Worm (Caenorhabditis elegans) whole organism, early embryonic: ENCODE data around the gene aak-1.

ENCODE experiments used
- B0310.2 ChIP-seq: sonication (generic microtip); optimal IDR thresholded peaks from 2 replicates; lab custom pipeline; 2016; ENCODE audit warnings: mild to moderate bottlenecking, missing genetic modification characterization, missing compliant biosample characterization
- F13C5.2 ChIP-seq: sonication (generic microtip); optimal IDR thresholded peaks from 2 replicates; lab custom pipeline; 2017; ENCODE audit warnings: mild to moderate bottlenecking, missing genetic modification characterization, inconsistent platforms, missing compliant biosample characterization
- aly-1 ChIP-seq: sonication (generic microtip); optimal IDR thresholded peaks from 2 replicates; lab custom pipeline; 2016; ENCODE audit warnings: missing genetic modification characterization, missing compliant biosample characterization
- ama-1 ChIP-seq: fragments of 150-350 bp; optimal IDR thresholded peaks from 2 replicates; lab custom pipeline; 2014
- ceh-13 ChIP-seq: fragments of 200-800 bp; sonication (Bioruptor generic); optimal IDR thresholded peaks from 2 replicates; lab custom pipeline; 2018; ENCODE audit warnings: mild to moderate bottlenecking, missing genetic modification characterization, missing compliant biosample characterization
- ceh-36 ChIP-seq: sonication (generic microtip); optimal IDR thresholded peaks from 2 replicates; lab custom pipeline; 2016; ENCODE audit warnings: missing genetic modification characterization, inconsistent platforms, missing compliant biosample characterization
- ets-7 ChIP-seq: sonication (generic microtip); optimal IDR thresholded peaks from 2 replicates; lab custom pipeline; 2016; ENCODE audit warnings: missing genotype, missing genetic modification characterization, missing compliant biosample characterization
- flt-1 ChIP-seq: fragments of 200-800 bp; sonication (Bioruptor generic); IDR thresholded peaks from 2 replicates; pipeline ENCODE4 v1.3.6; 2022; ENCODE audit warnings: missing genetic modification characterization, missing compliant biosample characterization
- hmbx-1 ChIP-seq: sonication (generic microtip); optimal IDR thresholded peaks from 2 replicates; lab custom pipeline; 2016; ENCODE audit warnings: mild to moderate bottlenecking, missing genetic modification characterization, missing compliant biosample characterization
- hmg-4 ChIP-seq: fragments of 200-800 bp; sonication (Bioruptor generic); optimal IDR thresholded peaks from 2 replicates; lab custom pipeline; 2018; ENCODE audit warnings: mild to moderate bottlenecking, missing genetic modification characterization, missing compliant biosample characterization
- hnd-1 ChIP-seq: sonication (generic microtip); optimal IDR thresholded peaks from 2 replicates; lab custom pipeline; 2016; ENCODE audit warnings: missing genetic modification characterization, missing compliant biosample characterization
- pes-1 ChIP-seq: fragments of 200-800 bp; sonication (Bioruptor generic); IDR thresholded peaks from 2 replicates; pipeline ENCODE4 v1.3.6; 2022; ENCODE audit warnings: missing genetic modification reagents, missing genetic modification characterization, missing compliant biosample characterization
- scrt-1 ChIP-seq: fragments of 200-800 bp; sonication (Bioruptor generic); IDR thresholded peaks from 2 replicates; pipeline ENCODE4 v1.3.6; 2022; ENCODE audit warnings: missing genetic modification characterization, missing compliant biosample characterization
- sea-1 ChIP-seq: fragments of 200-800 bp; sonication (Bioruptor generic); conservative IDR thresholded peaks from 2 replicates; pipeline ENCODE4 v1.3.6; 2022; ENCODE audit warnings: missing genetic modification characterization, missing compliant biosample characterization
- tbx-11 ChIP-seq: fragments of 200-800 bp; sonication (Bioruptor generic); IDR thresholded peaks from 2 replicates; pipeline ENCODE4 v1.3.6; 2022; ENCODE audit warnings: missing genetic modification characterization, missing compliant biosample characterization
- tbx-37 ChIP-seq: fragments of 200-800 bp; sonication (Bioruptor generic); conservative IDR thresholded peaks from 2 replicates; pipeline ENCODE4 v1.3.6; 2022; ENCODE audit warnings: missing genetic modification reagents, missing genetic modification characterization, missing compliant biosample characterization
- tra-4 ChIP-seq: sonication (generic microtip); optimal IDR thresholded peaks from 2 replicates; lab custom pipeline; 2017; ENCODE audit warnings: missing genetic modification characterization, missing compliant biosample characterization

Gene aak-1

DNA sequence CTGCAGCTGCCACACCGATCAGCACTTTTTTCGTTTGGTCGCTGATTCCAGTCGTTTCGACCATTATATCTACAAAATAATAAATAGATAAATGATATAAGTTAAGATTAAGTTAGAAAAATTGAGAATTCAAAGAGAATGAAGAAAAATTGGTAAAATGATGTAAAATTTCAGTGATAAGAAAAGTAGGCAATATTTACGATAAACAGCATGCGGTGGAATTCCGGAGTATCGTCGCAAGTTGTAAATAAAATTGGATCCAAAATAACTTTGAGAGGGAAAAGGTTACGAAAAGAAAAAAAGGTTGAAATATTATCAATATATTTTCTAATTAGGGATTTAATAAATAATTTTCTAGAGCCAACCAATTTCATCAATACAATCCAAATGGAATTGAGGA is 6.2 kb downstream of the aak-1 start, which contains the start of gene tomm-70:
Gene tomm-70, minus strand, starts transcription at position 69 of the 400 bp plus-strand sequence.
- no peak for TF ChIP-seq hmg-4 (GFP tag; lab: Kevin White, UChicago)
- no peak for TF ChIP-seq tbx-11 (GFP tag; lab: Robert Waterston, UW)
- no peak for TF ChIP-seq ama-1 (lab: Kevin White, UChicago)
- no peak for TF ChIP-seq scrt-1 (GFP tag; lab: Robert Waterston, UW)
- no peak for TF ChIP-seq B0310.2
- no peak for TF ChIP-seq ceh-13 (GFP tag; lab: Kevin White, UChicago)
- TF ChIP-seq ets-7 (tag; lab: Kevin White, UChicago), result no peak
- TF ChIP-seq aly-1 (tag; lab: Kevin White, UChicago), result no peak
- no peak for TF ChIP-seq flt-1 (GFP tag; lab: Robert Waterston, UW)
- no peak for TF ChIP-seq sea-1 (GFP tag; lab: Robert Waterston, UW)
- no peak for TF ChIP-seq ceh-36 (tag; lab: Kevin White, UChicago)
- TF ChIP-seq hnd-1, result no peak
- TF ChIP-seq tbx-37 (GFP tag; lab: Robert Waterston, UW), result no peak

DNA sequence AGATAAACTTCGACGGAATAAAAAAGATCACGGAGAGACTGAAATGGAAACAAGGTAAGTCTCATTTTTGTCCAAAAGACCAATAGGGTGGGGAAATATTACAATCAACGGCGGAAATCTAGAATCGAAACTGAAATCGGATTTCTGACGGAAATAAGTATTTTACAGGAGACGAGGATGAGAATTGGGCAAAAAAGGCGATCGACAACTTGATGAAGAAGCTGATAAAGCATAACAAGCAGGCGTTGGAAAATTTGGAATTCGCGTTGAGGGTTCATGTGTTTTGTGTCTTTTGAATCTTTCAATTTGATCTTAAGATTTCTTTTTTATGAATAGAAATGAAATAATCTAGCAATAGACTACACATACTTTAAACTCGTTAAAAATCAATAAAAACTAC is 10.3 kb downstream of the aak-1 start, which contains the start of gene ugtp-1:
Gene ugtp-1, minus strand, starts transcription at position 101 of the 400 bp plus-strand sequence.
- TF ChIP-seq hmbx-1 (tag; lab: Kevin White, UChicago), result no peak
- TF ChIP-seq scrt-1 (GFP tag; lab: Robert Waterston, UW), result no peak
- TF ChIP-seq tbx-11 (GFP tag; lab: Robert Waterston, UW), result no peak
- no peak for TF ChIP-seq hnd-1
- no peak for TF ChIP-seq ceh-13 (GFP tag; lab: Kevin White, UChicago)

DNA sequence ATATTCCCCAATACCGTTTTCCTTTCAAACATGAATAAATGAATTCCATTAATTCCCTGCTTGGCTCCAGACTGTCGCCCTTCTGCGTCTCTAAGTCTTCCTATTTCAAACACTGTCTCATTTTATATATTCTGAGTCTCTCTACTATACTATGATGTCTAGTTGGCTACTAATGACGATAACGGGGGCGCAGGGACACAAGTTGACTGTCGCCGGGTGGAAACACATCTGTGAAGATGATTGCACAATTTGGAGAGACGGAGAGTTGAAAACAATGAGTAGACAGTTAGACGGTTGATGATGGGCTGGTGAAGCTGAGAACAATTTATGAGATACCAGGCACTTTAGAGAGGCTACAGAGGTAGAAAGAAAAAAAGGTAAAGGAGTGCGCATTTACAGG is 11.4 kb downstream of the aak-1 start, which contains the start of gene sma-2:
Gene sma-2, plus strand, starts transcription at position 194 of the 400 bp plus-strand sequence.
- no peak for TF ChIP-seq hnd-1
- TF ChIP-seq tra-4 (tag; lab: Kevin White, UChicago), result no peak
- no peak for TF ChIP-seq tbx-11 (GFP tag; lab: Robert Waterston, UW)

DNA sequence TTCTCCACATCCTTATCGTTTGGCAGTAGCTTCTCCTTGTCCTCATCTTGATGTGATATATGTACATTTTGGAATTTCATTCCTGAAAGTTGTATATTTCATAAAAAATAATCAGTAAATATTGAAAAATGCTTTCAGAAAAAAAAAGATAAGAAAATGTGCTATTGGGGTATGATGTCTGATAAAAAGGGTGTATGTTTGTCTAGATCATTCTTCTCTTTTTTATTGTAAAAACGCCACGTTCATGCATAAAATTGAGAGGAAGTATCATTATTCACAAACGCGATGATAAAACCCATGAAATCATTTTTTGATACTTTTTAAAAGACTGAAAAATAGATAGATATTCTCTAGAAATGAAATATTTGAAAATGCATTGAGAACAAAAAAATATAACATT is 12.3 kb downstream of the aak-1 start:
- TF ChIP-seq pes-1 (GFP tag; lab: Robert Waterston, UW) (no peak), ceh-36 (tag; lab: Kevin White, UChicago) (no peak), flt-1 (GFP tag; lab: Robert Waterston, UW) (no peak), scrt-1 (GFP tag; lab: Robert Waterston, UW) (no peak), hmbx-1 (tag; lab: Kevin White, UChicago) (no peak), tra-4 (tag; lab: Kevin White, UChicago) (no peak), ets-7 (tag; lab: Kevin White, UChicago) (no peak), tbx-11 (GFP tag; lab: Robert Waterston, UW) (no peak), tbx-37 (GFP tag; lab: Robert Waterston, UW) (no peak), aly-1 (tag; lab: Kevin White, UChicago) (no peak), ama-1 (lab: Kevin White, UChicago) (no peak), ceh-13 (GFP tag; lab: Kevin White, UChicago) (no peak), B0310.2 (no peak), hnd-1 (no peak), sea-1 (GFP tag; lab: Robert Waterston, UW) (no peak), hmg-4 (GFP tag; lab: Kevin White, UChicago) (no peak), F13C5.2 (no peak)

DNA sequence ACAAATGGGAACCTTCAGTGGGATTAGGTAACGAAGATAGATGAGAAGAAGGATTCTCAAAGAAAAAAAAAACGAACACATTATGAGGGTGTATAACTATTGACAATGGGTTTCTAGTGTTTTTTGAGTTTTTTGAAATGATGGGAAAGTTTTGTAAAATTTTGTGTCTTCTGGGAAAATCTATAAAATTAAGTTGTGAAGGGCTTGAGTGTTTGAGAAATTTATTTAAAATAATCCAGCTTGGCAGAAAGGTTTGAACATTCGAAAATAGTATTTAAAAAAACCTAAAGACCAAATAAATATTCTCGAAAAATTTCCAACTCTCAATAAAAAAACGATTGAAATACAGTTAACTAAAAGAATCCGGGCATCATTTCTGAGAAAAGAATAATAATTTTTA is 15.7 kb downstream of the aak-1 start:
- TF ChIP-seq tbx-11 (GFP tag; lab: Robert Waterston, UW), result no peak
- TF ChIP-seq hmbx-1 (tag; lab: Kevin White, UChicago), result no peak
- no peak for TF ChIP-seq scrt-1 (GFP tag; lab: Robert Waterston, UW)
- no peak for TF ChIP-seq F13C5.2
- no peak for TF ChIP-seq pes-1 (GFP tag; lab: Robert Waterston, UW)
- TF ChIP-seq flt-1 (GFP tag; lab: Robert Waterston, UW), result no peak
- no peak for TF ChIP-seq aly-1 (tag; lab: Kevin White, UChicago)
- TF ChIP-seq ets-7 (tag; lab: Kevin White, UChicago), result no peak
- no peak for TF ChIP-seq hmg-4 (GFP tag; lab: Kevin White, UChicago)
- no peak for TF ChIP-seq hnd-1
- no peak for TF ChIP-seq ceh-36 (tag; lab: Kevin White, UChicago)
- no peak for TF ChIP-seq tra-4 (tag; lab: Kevin White, UChicago)
- TF ChIP-seq ama-1 (lab: Kevin White, UChicago), result no peak
- no peak for TF ChIP-seq B0310.2
- TF ChIP-seq ceh-13 (GFP tag; lab: Kevin White, UChicago), result no peak
- TF ChIP-seq sea-1 (GFP tag; lab: Robert Waterston, UW), result no peak

DNA sequence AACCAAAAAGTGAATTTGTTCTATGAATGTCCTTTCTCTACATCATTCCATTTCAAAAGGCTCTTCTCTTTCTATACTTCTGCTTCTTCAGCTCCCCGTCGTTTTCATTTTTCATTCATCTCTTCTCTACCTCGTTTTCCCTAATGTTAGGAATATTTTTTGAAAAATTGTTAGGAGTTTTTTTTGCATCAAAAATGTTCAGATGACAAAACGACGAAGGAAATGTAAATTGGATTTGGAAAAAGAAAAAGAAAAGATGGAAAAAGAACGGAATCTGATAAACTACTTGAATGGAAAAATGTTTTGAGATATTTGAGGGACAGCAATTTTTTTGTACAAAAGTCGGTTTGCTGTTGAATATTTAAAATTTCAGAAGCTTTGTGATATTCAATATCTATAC is 16.1 kb downstream of the aak-1 start:
- no peak for TF ChIP-seq ceh-13 (GFP tag; lab: Kevin White, UChicago)
- no peak for TF ChIP-seq ceh-36 (tag; lab: Kevin White, UChicago)
- no peak for TF ChIP-seq ama-1 (lab: Kevin White, UChicago)

DNA sequence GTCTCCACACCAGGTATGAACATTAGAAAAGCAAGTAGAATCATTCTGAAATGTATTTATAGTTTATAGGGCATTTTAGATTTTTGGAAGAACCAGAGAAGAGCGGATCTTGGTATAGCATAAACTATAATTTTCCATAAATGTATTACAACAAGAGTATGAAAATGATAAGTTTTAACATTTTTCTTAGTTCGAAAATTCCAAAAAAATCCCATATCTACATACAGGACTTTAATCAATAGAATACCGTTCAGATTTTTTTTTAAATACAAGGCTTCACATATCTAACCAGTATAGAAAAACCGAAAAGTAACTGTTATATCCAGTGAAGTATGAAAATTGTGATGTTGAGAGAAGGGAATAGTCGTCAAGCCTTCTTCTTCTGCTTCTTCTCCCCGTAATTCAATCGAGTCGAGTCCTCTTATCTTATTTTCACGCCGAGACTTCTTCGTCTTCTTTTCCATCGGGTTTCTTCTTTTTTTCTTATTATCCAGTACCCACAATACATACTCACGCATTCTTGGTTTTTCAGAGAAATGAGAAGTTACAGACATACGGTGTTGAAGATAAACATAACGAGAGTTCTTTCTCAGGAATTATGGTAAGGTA is 17.0 kb downstream of the aak-1 start, which contains the start of gene ZK370.6:
Gene ZK370.6, minus strand, starts transcription at position 51 of the 609 bp plus-strand sequence.
- TF ChIP-seq tbx-37 (GFP tag; lab: Robert Waterston, UW), result no peak
- TF ChIP-seq hmbx-1 (tag; lab: Kevin White, UChicago), result no peak
- no peak for TF ChIP-seq B0310.2
- TF ChIP-seq ets-7 (tag; lab: Kevin White, UChicago), result no peak
- no peak for TF ChIP-seq tra-4 (tag; lab: Kevin White, UChicago)
- TF ChIP-seq F13C5.2, result no peak
- TF ChIP-seq hmg-4 (GFP tag; lab: Kevin White, UChicago), result no peak
- no peak for TF ChIP-seq pes-1 (GFP tag; lab: Robert Waterston, UW)
